Fruit fly (Drosophila melanogaster): ENCODE measurements around the gene CG15147.

CG15147 gene

DNA sequence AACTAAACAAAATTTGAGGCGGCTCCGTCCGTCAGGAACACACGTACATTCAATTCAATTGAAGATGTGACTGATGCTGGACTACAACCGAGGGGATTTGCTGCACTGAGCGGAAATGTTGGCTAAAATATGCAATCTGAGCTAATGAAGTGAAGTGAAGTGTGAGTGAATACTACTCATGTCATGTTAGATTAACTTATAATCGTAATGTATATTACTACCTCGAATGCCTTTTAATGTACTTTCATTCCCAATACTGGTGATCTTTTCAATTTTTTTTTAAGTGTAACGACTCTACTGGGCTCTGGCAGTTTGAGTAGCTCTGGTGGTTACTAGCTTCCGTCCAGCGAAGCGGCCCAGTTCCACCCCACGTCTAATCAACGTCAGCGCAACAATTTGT, 43.2 kb downstream of the CG15147 start (continued):
- TF ChIP-seq Ptx1 (GFP tag; IDR thresholded peaks at IDR 0.05) (peak; percentile 47; the same call in 1 of the 2 replicates), CG1832 (GFP tag; optimal IDR thresholded peaks at IDR 0.05) (no peak), Blimp-1 (GFP tag; optimal IDR thresholded peaks at IDR 0.05) (peak; percentile 16), stc (GFP tag; IDR thresholded peaks at IDR 0.05) (no peak), CG17802 (tag; optimal IDR thresholded peaks at IDR 0.05) (no peak), CG34422 (GFP tag; IDR thresholded peaks at IDR 0.05) (no peak), Poxn (GFP tag; IDR thresholded peaks at IDR 0.05) (no peak), CG2889 (GFP tag; IDR thresholded peaks at IDR 0.05) (no peak), CG12942 (GFP tag; optimal IDR thresholded peaks at IDR 0.05) (no peak), sqz (GFP tag; optimal IDR thresholded peaks at IDR 0.05) (no peak), CG30020 (tag; optimal IDR thresholded peaks at IDR 0.05) (no peak), repo (GFP tag; optimal IDR thresholded peaks at IDR 0.05) (no peak), CG8089 (GFP tag; optimal IDR thresholded peaks at IDR 0.05) (peak; percentile 51), Rfx (GFP tag; IDR thresholded peaks at IDR 0.05) (no peak), cad (GFP tag; optimal IDR thresholded peaks at IDR 0.05) (no peak), wek (GFP tag; optimal IDR thresholded peaks at IDR 0.05) (peak; percentile 3), CG2875 (GFP tag; optimal IDR thresholded peaks at IDR 0.05) (peak; percentile 0), knrl (GFP tag; IDR thresholded peaks at IDR 0.05; ENCODE audit: partially characterized antibody) (no peak), fd3F (GFP tag; optimal IDR thresholded peaks at IDR 0.05) (no peak), Dfd (GFP tag; optimal IDR thresholded peaks at IDR 0.05) (no peak), zen2 (GFP tag; IDR thresholded peaks at IDR 0.05; ENCODE audit: partially characterized antibody) (no peak), gsb-n (tag; optimal IDR thresholded peaks at IDR 0.05) (peak; percentile 63), fd96Cb (tag; optimal IDR thresholded peaks at IDR 0.05) (peak; percentile 28), CG9609 (GFP tag; optimal IDR thresholded peaks at IDR 0.05) (peak; percentile 38), zfh2 (GFP tag; optimal IDR thresholded peaks at IDR 0.05) (no peak), CG11696 (GFP tag; IDR thresholded peaks at IDR 0.05) (no peak), Rx (GFP tag; IDR thresholded peaks at IDR 0.05) (no peak), ttk (GFP tag; IDR thresholded peaks at IDR 0.05) (no peak), NfI (GFP tag; optimal IDR thresholded peaks at IDR 0.05) (peak; percentile 2), pb (GFP tag; optimal IDR thresholded peaks at IDR 0.05) (no peak), CG17359 (tag; optimal IDR thresholded peaks at IDR 0.05) (no peak), CG13894 (tag; optimal IDR thresholded peaks at IDR 0.05) (no peak), CG8281 (tag; optimal IDR thresholded peaks at IDR 0.05) (no peak), vvl (GFP tag; IDR thresholded peaks at IDR 0.05) (peak; percentile 59), Pdp1 (GFP tag; optimal IDR thresholded peaks at IDR 0.05) (peak in 1 of 2 experiments; percentile 4), trh (GFP tag; optimal IDR thresholded peaks at IDR 0.05) (no peak), CG2202 (tag; optimal IDR thresholded peaks at IDR 0.05) (peak; percentile 50), sima (GFP tag; optimal IDR thresholded peaks at IDR 0.05) (no peak), CG6254 (GFP tag; optimal IDR thresholded peaks at IDR 0.05) (no peak), corto (GFP tag; optimal IDR thresholded peaks at IDR 0.05) (no peak), maf-S (GFP tag; optimal IDR thresholded peaks at IDR 0.05) (no peak), Gug (GFP tag; IDR thresholded peaks at IDR 0.05) (no peak)
